Worm (Caenorhabditis elegans): Measurements from ENCODE around the gene Y5H2A.1.

Gene Y5H2A.1

DNA sequence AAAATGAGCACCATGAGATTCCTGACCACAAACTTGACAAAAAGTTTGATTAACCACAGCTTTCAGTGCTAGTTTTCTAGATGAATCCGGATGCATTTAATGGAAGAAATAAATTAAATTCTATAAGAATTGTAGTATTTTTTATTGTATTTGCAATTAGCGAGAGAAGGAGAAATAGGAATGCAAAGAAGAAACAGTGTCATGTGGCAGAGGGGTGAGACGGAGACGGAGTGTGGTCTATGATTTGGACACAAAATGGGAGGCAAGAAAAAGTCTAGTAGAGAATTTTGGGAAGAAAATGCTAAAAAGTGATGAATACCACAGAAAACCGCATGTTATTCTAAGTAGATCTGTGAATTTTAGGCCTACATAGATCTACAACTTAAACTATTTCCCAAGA is 6.4 kb upstream of the Y5H2A.1 start, which contains the start of gene nhr-59:
Gene nhr-59, minus strand, starts transcription at position 214 of the 400 bp plus-strand sequence.
- TF ChIP-seq ces-1 (GFP tag; optimal IDR thresholded peaks at IDR 0.05) (peak; percentile 19), snpc-4 (tag; optimal IDR thresholded peaks at IDR 0.05) (no peak), bed-3 (GFP tag; optimal IDR thresholded peaks at IDR 0.05) (no peak)

DNA sequence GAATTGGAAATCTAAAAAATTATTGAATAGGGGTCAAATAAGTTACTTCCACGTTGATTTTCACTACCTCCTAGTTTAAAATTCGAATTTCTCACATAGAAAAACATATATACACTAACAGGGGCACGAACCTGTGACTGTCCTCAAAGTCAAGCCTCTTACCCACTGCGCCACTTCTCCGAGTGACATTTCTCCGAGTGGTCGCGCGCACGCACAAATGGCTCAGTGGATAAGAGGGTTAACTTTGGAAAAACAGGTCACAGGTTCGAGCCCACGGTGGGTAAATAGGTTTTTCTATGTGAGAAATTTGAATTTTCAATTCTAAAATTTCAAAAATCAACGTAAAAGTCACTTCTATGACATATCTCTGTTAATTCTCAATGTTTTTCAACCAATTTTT is 5.6 kb upstream of the Y5H2A.1 start:
- no peak for TF ChIP-seq elt-3 (tag; optimal IDR thresholded peaks at IDR 0.05)
- TF ChIP-seq ceh-39 (tag; optimal IDR thresholded peaks at IDR 0.05): no peak
- TF ChIP-seq tbx-8 (GFP tag; optimal IDR thresholded peaks at IDR 0.05): no peak
- TF ChIP-seq nhr-28 (tag; optimal IDR thresholded peaks at IDR 0.05): no peak
- TF ChIP-seq mep-1 (tag; optimal IDR thresholded peaks at IDR 0.05): no peak
- no peak for TF ChIP-seq flh-1 (GFP tag; optimal IDR thresholded peaks at IDR 0.05)
- TF ChIP-seq drap-1 (GFP tag; optimal IDR thresholded peaks at IDR 0.05): no peak
- TF ChIP-seq snpc-4 (tag; optimal IDR thresholded peaks at IDR 0.05): no peak
- no peak for TF ChIP-seq nhr-76 (tag; optimal IDR thresholded peaks at IDR 0.05)
- TF ChIP-seq unc-62 (GFP tag; optimal IDR thresholded peaks at IDR 0.05): no peak
- TF ChIP-seq ceh-83 (GFP tag; optimal IDR thresholded peaks at IDR 0.05): no peak
- no peak for TF ChIP-seq M03D4.4 (tag; optimal IDR thresholded peaks at IDR 0.05)
- TF ChIP-seq lin-13 (tag; optimal IDR thresholded peaks at IDR 0.05): no peak
- TF ChIP-seq ces-1 (GFP tag; optimal IDR thresholded peaks at IDR 0.05): no peak
- no peak for TF ChIP-seq zip-8 (tag; optimal IDR thresholded peaks at IDR 0.05)
- TF ChIP-seq mab-5 (tag; optimal IDR thresholded peaks at IDR 0.05): no peak

DNA sequence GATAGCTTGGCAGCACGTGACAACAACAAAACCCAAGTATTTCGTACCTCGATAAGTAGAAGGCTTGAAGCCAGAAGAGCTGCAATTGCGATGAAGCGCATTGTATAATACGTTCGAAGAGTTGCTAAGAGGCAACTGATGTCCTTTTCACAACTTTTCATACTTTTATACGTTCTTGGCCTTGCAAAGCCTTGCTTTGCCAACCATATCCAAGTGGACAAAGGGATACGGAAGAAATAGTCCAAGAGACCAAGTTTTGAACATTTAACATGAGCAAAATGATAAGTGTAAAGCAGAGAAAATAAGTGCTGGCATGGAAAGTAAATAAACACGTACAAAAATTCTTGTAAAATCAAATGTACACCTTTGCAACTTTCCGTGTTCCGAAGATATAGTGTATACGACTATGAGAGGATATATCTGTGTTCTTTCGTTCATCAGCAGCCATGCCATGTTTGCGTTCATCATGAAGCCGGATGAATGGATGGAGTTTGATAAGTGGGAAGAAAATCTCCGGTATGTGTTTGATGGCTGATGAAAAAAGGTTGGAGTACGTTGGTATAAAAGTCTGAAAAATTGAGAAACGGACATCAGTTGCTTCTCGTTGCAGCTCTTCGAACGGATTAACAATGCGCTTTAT is 2.7 kb upstream of the Y5H2A.1 start, which contains the start of the genes Y5H2A.4 and abu-4:
Gene Y5H2A.4, minus strand, starts transcription at position 101 of the 640 bp plus-strand sequence.
Gene abu-4, plus strand, starts transcription at position 590 of the 640 bp plus-strand sequence.
- TF ChIP-seq nhr-237 (tag; optimal IDR thresholded peaks at IDR 0.05) (no peak), ceh-43 (GFP tag; optimal IDR thresholded peaks at IDR 0.05) (no peak), cnd-1 (tag; optimal IDR thresholded peaks at IDR 0.05) (no peak), unc-39 (tag; optimal IDR thresholded peaks at IDR 0.05) (no peak), lsy-2 (tag; optimal IDR thresholded peaks at IDR 0.05) (no peak), nhr-2 (tag; optimal IDR thresholded peaks at IDR 0.05) (no peak), nhr-76 (tag; optimal IDR thresholded peaks at IDR 0.05) (no peak), nhr-28 (tag; optimal IDR thresholded peaks at IDR 0.05) (no peak), sptf-1 (tag; optimal IDR thresholded peaks at IDR 0.05) (no peak), ceh-39 (tag; optimal IDR thresholded peaks at IDR 0.05) (no peak)

DNA sequence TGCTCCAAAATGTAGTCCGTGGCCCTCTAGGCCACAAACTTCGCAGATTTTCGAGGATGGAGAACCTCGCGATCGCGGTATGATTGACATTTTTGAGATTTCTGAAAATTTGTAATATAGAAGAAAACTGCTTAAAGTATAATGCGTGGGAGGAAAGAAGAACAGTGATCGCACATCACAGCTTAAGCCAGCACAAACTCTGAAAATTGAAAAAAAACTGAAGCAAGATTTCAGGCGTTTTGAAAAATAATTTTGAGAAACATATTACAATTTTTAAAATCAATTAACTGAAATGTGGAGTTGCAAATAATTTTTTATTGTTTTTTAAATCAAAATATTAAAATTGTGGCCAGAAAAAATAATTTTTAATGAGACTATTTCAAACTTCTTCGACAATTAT is 4.7 kb downstream of the Y5H2A.1 start, which contains the start of gene nhr-275:
Gene nhr-275, minus strand, starts transcription at position 101 of the 400 bp plus-strand sequence.
- no peak for TF ChIP-seq hlh-1 (tag; optimal IDR thresholded peaks at IDR 0.05)
- no peak for TF ChIP-seq mep-1 (tag; optimal IDR thresholded peaks at IDR 0.05)
- TF ChIP-seq sptf-1 (tag; optimal IDR thresholded peaks at IDR 0.05): no peak
- TF ChIP-seq sem-2 (GFP tag; optimal IDR thresholded peaks at IDR 0.05): no peak
- no peak for TF ChIP-seq elt-3 (tag; optimal IDR thresholded peaks at IDR 0.05)
- TF ChIP-seq ces-1 (GFP tag; optimal IDR thresholded peaks at IDR 0.05): no peak
- TF ChIP-seq ceh-83 (GFP tag; optimal IDR thresholded peaks at IDR 0.05): no peak
- no peak for TF ChIP-seq ceh-43 (GFP tag; optimal IDR thresholded peaks at IDR 0.05)
- TF ChIP-seq pha-4 (tag; optimal IDR thresholded peaks at IDR 0.05): no peak
- TF ChIP-seq mab-5 (tag; optimal IDR thresholded peaks at IDR 0.05): no peak
- no peak for TF ChIP-seq ztf-11 (tag; optimal IDR thresholded peaks at IDR 0.05)
- no peak for TF ChIP-seq M03D4.4 (tag; optimal IDR thresholded peaks at IDR 0.05)
- TF ChIP-seq cnd-1 (tag; optimal IDR thresholded peaks at IDR 0.05): no peak
- TF ChIP-seq nhr-237 (tag; optimal IDR thresholded peaks at IDR 0.05): no peak
- no peak for TF ChIP-seq ceh-39 (tag; optimal IDR thresholded peaks at IDR 0.05)
- no peak for TF ChIP-seq bed-3 (GFP tag; optimal IDR thresholded peaks at IDR 0.05)
- TF ChIP-seq lin-32 (GFP tag; optimal IDR thresholded peaks at IDR 0.05): no peak
- no peak for TF ChIP-seq nhr-76 (tag; optimal IDR thresholded peaks at IDR 0.05)
- TF ChIP-seq snpc-4 (tag; optimal IDR thresholded peaks at IDR 0.05): no peak

DNA sequence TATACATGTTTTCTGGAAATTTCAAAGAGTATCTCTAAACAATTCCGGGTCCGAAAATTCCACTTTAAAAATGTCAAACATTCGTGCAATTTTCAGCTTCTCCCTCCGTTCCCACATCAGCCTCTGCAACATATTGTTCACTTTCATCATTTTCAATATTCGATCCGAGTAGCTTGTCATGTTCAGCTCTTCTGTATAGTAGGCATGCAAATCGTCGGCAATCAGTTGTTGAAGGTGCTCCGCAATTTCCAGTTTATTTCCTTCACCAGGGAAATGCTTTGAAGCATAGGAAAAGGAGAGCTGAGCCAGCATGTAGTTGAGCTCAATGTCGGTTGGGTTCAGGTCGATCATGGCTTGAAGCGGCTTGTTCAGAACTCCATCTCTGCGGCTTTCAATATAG is 6.7 kb downstream of the Y5H2A.1 start:
- TF ChIP-seq ztf-11 (tag; optimal IDR thresholded peaks at IDR 0.05): no peak
- no peak for TF ChIP-seq nhr-28 (tag; optimal IDR thresholded peaks at IDR 0.05)
- TF ChIP-seq zip-8 (tag; optimal IDR thresholded peaks at IDR 0.05): no peak
- TF ChIP-seq bed-3 (GFP tag; optimal IDR thresholded peaks at IDR 0.05): no peak
- TF ChIP-seq nhr-237 (tag; optimal IDR thresholded peaks at IDR 0.05): no peak
- no peak for TF ChIP-seq lin-32 (GFP tag; optimal IDR thresholded peaks at IDR 0.05)
- no peak for TF ChIP-seq ham-2 (GFP tag; optimal IDR thresholded peaks at IDR 0.05)
- TF ChIP-seq mep-1 (tag; optimal IDR thresholded peaks at IDR 0.05): no peak
- TF ChIP-seq nhr-2 (tag; optimal IDR thresholded peaks at IDR 0.05): no peak
- no peak for TF ChIP-seq M03D4.4 (tag; optimal IDR thresholded peaks at IDR 0.05)
- TF ChIP-seq ces-1 (GFP tag; optimal IDR thresholded peaks at IDR 0.05): no peak
